Fruit fly (Drosophila melanogaster): ENCODE measurements around the gene HIP.

HIP gene

dm6 chrX:3768202-3768601, 30.7 kb upstream of the HIP start (continued):
- TF ChIP-seq Vsx1 (GFP tag; optimal IDR thresholded peaks at IDR 0.05) (peak; percentile 0), insv (GFP tag; optimal IDR thresholded peaks at IDR 0.05) (no peak), HmgZ (tag; optimal IDR thresholded peaks at IDR 0.05) (no peak), crol (GFP tag; IDR thresholded peaks at IDR 0.05) (no peak), CG6689 (GFP tag; IDR thresholded peaks at IDR 0.05) (peak; percentile 56), vnd (GFP tag; IDR thresholded peaks at IDR 0.05; ENCODE audit: partially characterized antibody) (no peak), ken (GFP tag; IDR thresholded peaks at IDR 0.05) (no peak), onecut (GFP tag; IDR thresholded peaks at IDR 0.05) (no peak), CG14014 (GFP tag; IDR thresholded peaks at IDR 0.05) (no peak), az2 (GFP tag; optimal IDR thresholded peaks at IDR 0.05) (peak; percentile 7), vfl (GFP tag; optimal IDR thresholded peaks at IDR 0.05) (no peak), Gsc (GFP tag; IDR thresholded peaks at IDR 0.05) (no peak), C15 (GFP tag; IDR thresholded peaks at IDR 0.05) (no peak), zen2 (GFP tag; IDR thresholded peaks at IDR 0.05; ENCODE audit: partially characterized antibody) (no peak), CG18599 (GFP tag; optimal IDR thresholded peaks at IDR 0.05) (peak; percentile 59), CG13624 (GFP tag; optimal IDR thresholded peaks at IDR 0.05) (no peak), CG2129 (GFP tag; IDR thresholded peaks at IDR 0.05; ENCODE audit: partially characterized antibody) (no peak), Abd-B (GFP tag; optimal IDR thresholded peaks at IDR 0.05) (no peak), CG11085 (GFP tag; IDR thresholded peaks at IDR 0.05) (no peak), CG14860 (GFP tag; IDR thresholded peaks at IDR 0.05; ENCODE audit: partially characterized antibody) (no peak), vvl (GFP tag; IDR thresholded peaks at IDR 0.05) (no peak), CG31365 (tag; optimal IDR thresholded peaks at IDR 0.05) (no peak), CG13894 (tag; optimal IDR thresholded peaks at IDR 0.05) (no peak), trem (tag; optimal IDR thresholded peaks at IDR 0.05) (no peak), Gug (GFP tag; IDR thresholded peaks at IDR 0.05) (no peak), CG18764 (GFP tag; optimal IDR thresholded peaks at IDR 0.05) (no peak), wdn (GFP tag; IDR thresholded peaks at IDR 0.05) (no peak), salm (tag; optimal IDR thresholded peaks at IDR 0.05) (no peak), Sry-β (GFP tag; optimal IDR thresholded peaks at IDR 0.05) (no peak), NC2β (GFP tag; optimal IDR thresholded peaks at IDR 0.05) (no peak), CG11398 (GFP tag; optimal IDR thresholded peaks at IDR 0.05) (no peak), Xrp1 (GFP tag; IDR thresholded peaks at IDR 0.05) (peak; percentile 49; the same call in 1 of the 2 replicates), stwl (tag; optimal IDR thresholded peaks at IDR 0.05) (no peak), CG10979 (tag; optimal IDR thresholded peaks at IDR 0.05) (peak; percentile 56), bsh (GFP tag; optimal IDR thresholded peaks at IDR 0.05) (peak in 1 of 2 experiments; percentile 62), Dbx (GFP tag; IDR thresholded peaks at IDR 0.05) (no peak), Oli (tag; optimal IDR thresholded peaks at IDR 0.05) (peak; percentile 12), Nf-YB (GFP tag; optimal IDR thresholded peaks at IDR 0.05) (no peak), cato (GFP tag; optimal IDR thresholded peaks at IDR 0.05; ENCODE audit: borderline replicate concordance) (no peak), Neu2 (GFP tag; optimal IDR thresholded peaks at IDR 0.05; ENCODE audit: borderline replicate concordance) (no peak), CG12942 (GFP tag; optimal IDR thresholded peaks at IDR 0.05) (no peak), CG5953 (GFP tag; IDR thresholded peaks at IDR 0.05) (no peak), sim (GFP tag; IDR thresholded peaks at IDR 0.05) (no peak), Trl (optimal IDR thresholded peaks at IDR 0.05) (no peak), Trl (GFP tag; optimal IDR thresholded peaks at IDR 0.05) (no peak), CG6175 (GFP tag; IDR thresholded peaks at IDR 0.05) (no peak), jigr1 (GFP tag; IDR thresholded peaks at IDR 0.05) (no peak), Blimp-1 (GFP tag; optimal IDR thresholded peaks at IDR 0.05) (peak; percentile 57), abd-A (tag; optimal IDR thresholded peaks at IDR 0.05) (no peak), HLH3B (GFP tag; IDR thresholded peaks at IDR 0.05) (peak; percentile 26; the same call in 1 of the 2 replicates), grn (GFP tag; optimal IDR thresholded peaks at IDR 0.05) (no peak), Meics (GFP tag; optimal IDR thresholded peaks at IDR 0.05) (peak; percentile 3)
